Fruit fly (Drosophila melanogaster) whole organism, embryonic: ENCODE data around the gene Acat2.

Experiments used
- CG10321 ChIP-seq: fragments of 200-800 bp; sonication (Bioruptor generic); IDR thresholded peaks from 2 replicates; pipeline ENCODE4 v1.3.6; 2022; ENCODE audit warnings: missing biosample characterization, missing genetic modification characterization
- CG15479 ChIP-seq: fragments of 200-800 bp; sonication (Bioruptor generic); optimal IDR thresholded peaks from 3 replicates; lab custom pipeline; 2019; ENCODE audit warnings: missing biosample characterization, mild to moderate bottlenecking, missing genetic modification characterization, moderate library complexity
- CG1603 ChIP-seq: fragments of 200-800 bp; sonication (Bioruptor generic); optimal IDR thresholded peaks from 2 replicates; lab custom pipeline; 2019; ENCODE audit warnings: missing biosample characterization, mild to moderate bottlenecking, missing genetic modification characterization, moderate library complexity
- CG17361 ChIP-seq: fragments of 200-800 bp; sonication (Bioruptor generic); IDR thresholded peaks from 3 replicates; pipeline ENCODE4 v1.3.6; 2022; ENCODE audit warnings: missing biosample characterization, missing genetic modification characterization
- CG1832 ChIP-seq: fragments of 200-800 bp; sonication (Bioruptor generic); optimal IDR thresholded peaks from 2 replicates; lab custom pipeline; 2017; ENCODE audit warnings: missing biosample characterization, mild to moderate bottlenecking, missing genetic modification characterization, inconsistent platforms
- CG2202 ChIP-seq: fragments of 200-800 bp; sonication (Bioruptor generic); optimal IDR thresholded peaks from 2 replicates; lab custom pipeline; 2018; ENCODE audit warnings: missing biosample characterization, mild to moderate bottlenecking, missing genetic modification characterization
- CG31388 ChIP-seq: fragments of 200-800 bp; sonication (Bioruptor generic); optimal IDR thresholded peaks from 2 replicates; lab custom pipeline; 2016; ENCODE audit warnings: missing biosample characterization, missing genetic modification characterization
- CG32532 ChIP-seq: fragments of 200-800 bp; sonication (Bioruptor generic); IDR thresholded peaks from 2 replicates; pipeline ENCODE4 v1.3.6; 2022; ENCODE audit warnings: missing biosample characterization, missing genetic modification characterization
- CG6689 ChIP-seq: fragments of 200-800 bp; sonication (Bioruptor generic); IDR thresholded peaks from 2 replicates; pipeline ENCODE4 v1.3.6; 2022; ENCODE audit warnings: missing biosample characterization, missing genetic modification characterization
- CG7928 ChIP-seq: fragments of 200-800 bp; sonication (Bioruptor generic); optimal IDR thresholded peaks from 2 replicates; lab custom pipeline; 2017; ENCODE audit warnings: missing biosample characterization, mild to moderate bottlenecking, missing genetic modification characterization
- CG8359 ChIP-seq: fragments of 200-800 bp; sonication (Bioruptor generic); optimal IDR thresholded peaks from 2 replicates; lab custom pipeline; 2017; ENCODE audit warnings: missing biosample characterization, mild to moderate bottlenecking, missing genetic modification characterization, borderline replicate concordance
- CG8944 ChIP-seq: fragments of 200-800 bp; sonication (Bioruptor generic); optimal IDR thresholded peaks from 3 replicates; lab custom pipeline; 2016; ENCODE audit warnings: missing biosample characterization, missing genetic modification characterization
- CG9437 ChIP-seq: fragments of 200-800 bp; sonication (Bioruptor generic); optimal IDR thresholded peaks from 2 replicates; lab custom pipeline; 2018; ENCODE audit warnings: missing biosample characterization, mild to moderate bottlenecking, missing genetic modification characterization
- CG9797 ChIP-seq: fragments of 200-800 bp; sonication (Bioruptor generic); optimal IDR thresholded peaks from 3 replicates; lab custom pipeline; 2018; ENCODE audit warnings: missing biosample characterization, mild to moderate bottlenecking, missing genetic modification characterization
- CHES-1-like ChIP-seq: fragments of 200-800 bp; sonication (Bioruptor generic); optimal IDR thresholded peaks from 2 replicates; lab custom pipeline; 2016; ENCODE audit warnings: missing biosample characterization, missing genetic modification characterization
- D19B ChIP-seq: fragments of 200-800 bp; sonication (Bioruptor generic); optimal IDR thresholded peaks from 2 replicates; lab custom pipeline; 2017; ENCODE audit warnings: missing biosample characterization, mild to moderate bottlenecking, missing genetic modification characterization
- ERR ChIP-seq: fragments of 200-800 bp; sonication (Bioruptor generic); optimal IDR thresholded peaks from 2 replicates; lab custom pipeline; 2016; ENCODE audit warnings: missing biosample characterization, missing genetic modification characterization
- Ets65A ChIP-seq: fragments of 200-800 bp; sonication (Bioruptor generic); peaks from one replicate; lab custom pipeline; 2016; ENCODE audit warnings: missing biosample characterization, missing genetic modification characterization
- H2.0 ChIP-seq: fragments of 200-800 bp; sonication (Bioruptor generic); IDR thresholded peaks from 2 replicates; pipeline ENCODE4 v1.3.6; 2022; ENCODE audit warnings: missing biosample characterization, missing genetic modification characterization
- HLH3B ChIP-seq: fragments of 200-800 bp; sonication (Bioruptor generic); IDR thresholded peaks from 2 replicates; pipeline ENCODE4 v1.3.6; 2022; ENCODE audit warnings: missing biosample characterization, missing genetic modification characterization
- Lpt ChIP-seq: fragments of >200 bp; optimal IDR thresholded peaks from 2 replicates; lab custom pipeline; 2018; ENCODE audit warnings: missing biosample characterization, missing genetic modification characterization
- MTF-1 ChIP-seq: fragments of 200-800 bp; sonication (Bioruptor generic); optimal IDR thresholded peaks from 2 replicates; lab custom pipeline; 2018; ENCODE audit warnings: missing biosample characterization, mild to moderate bottlenecking, missing genetic modification characterization, borderline replicate concordance
- Nf-YC ChIP-seq: fragments of 200-800 bp; optimal IDR thresholded peaks from 3 replicates; lab custom pipeline; 2019; ENCODE audit warnings: missing biosample characterization, mild to moderate bottlenecking, missing genetic modification characterization, moderate library complexity
- Ravus ChIP-seq: fragments of 200-800 bp; sonication (Bioruptor generic); IDR thresholded peaks from 2 replicates; pipeline ENCODE4 v1.3.6; 2022; ENCODE audit warnings: missing biosample characterization, missing genetic modification characterization
- Scr ChIP-seq: fragments of 200-800 bp; sonication (Bioruptor generic); IDR thresholded peaks from 2 replicates; pipeline ENCODE4 v1.3.6; 2022; ENCODE audit warnings: missing biosample characterization, missing genetic modification characterization; ENCODE audit not compliant: partially characterized antibody
- Sox102F ChIP-seq: fragments of 200-800 bp; sonication (Bioruptor generic); optimal IDR thresholded peaks from 2 replicates; lab custom pipeline; 2018; ENCODE audit warnings: missing biosample characterization, mild to moderate bottlenecking, missing genetic modification characterization, moderate library complexity
- Spps ChIP-seq: fragments of 200-800 bp; sonication (Bioruptor generic); optimal IDR thresholded peaks from 2 replicates; lab custom pipeline; 2018; ENCODE audit warnings: missing biosample characterization, mild to moderate bottlenecking, missing genetic modification characterization
- Ssrp ChIP-seq: fragments of 200-800 bp; sonication (Bioruptor generic); optimal IDR thresholded peaks from 2 replicates; lab custom pipeline; 2018; ENCODE audit warnings: missing biosample characterization, mild to moderate bottlenecking, missing genetic modification characterization, moderate library complexity
- ara ChIP-seq: fragments of 200-800 bp; sonication (Bioruptor generic); IDR thresholded peaks from 2 replicates; pipeline ENCODE4 v1.3.6; 2022; ENCODE audit warnings: missing biosample characterization, missing genetic modification characterization
- ase ChIP-seq: fragments of 200-800 bp; sonication (Bioruptor generic); IDR thresholded peaks from 3 replicates; pipeline ENCODE4 v1.3.6; 2022; ENCODE audit warnings: missing biosample characterization, missing genetic modification characterization
- bab2 ChIP-seq: fragments of 200-800 bp; sonication (Bioruptor generic); optimal IDR thresholded peaks from 2 replicates; lab custom pipeline; 2016; ENCODE audit warnings: missing biosample characterization, missing genetic modification characterization
- bowl ChIP-seq: fragments of 200-800 bp; sonication (Bioruptor generic); IDR thresholded peaks from 2 replicates; pipeline ENCODE4 v1.3.6; 2022; ENCODE audit warnings: missing biosample characterization, missing genetic modification characterization
- ci ChIP-seq: fragments of 200-800 bp; sonication (Bioruptor generic); IDR thresholded peaks from 3 replicates; pipeline ENCODE4 v1.3.6; 2022; ENCODE audit warnings: missing biosample characterization, missing genetic modification characterization
- croc ChIP-seq: fragments of 200-800 bp; sonication (Bioruptor generic); conservative IDR thresholded peaks from 3 replicates; pipeline ENCODE4 v1.3.6; 2022; ENCODE audit warnings: missing biosample characterization, missing genetic modification characterization
- eve ChIP-seq, 2 experiments: fragments of >200 bp; optimal IDR thresholded peaks; 2 replicates each; lab custom pipeline; 2017; ENCODE audit warnings: missing biosample characterization in 2 of 2, missing genetic modification characterization in 2 of 2
- gem ChIP-seq: fragments of 200-800 bp; sonication (Bioruptor generic); optimal IDR thresholded peaks from 2 replicates; lab custom pipeline; 2019; ENCODE audit warnings: missing biosample characterization, mild to moderate bottlenecking, missing genetic modification characterization, moderate library complexity
- grau ChIP-seq: fragments of 200-800 bp; optimal IDR thresholded peaks from 3 replicates; lab custom pipeline; 2019; ENCODE audit warnings: missing biosample characterization, mild to moderate bottlenecking, missing genetic modification characterization, moderate library complexity
- hth ChIP-seq: fragments of >200 bp; optimal IDR thresholded peaks from 2 replicates; lab custom pipeline; 2017; ENCODE audit warnings: inconsistent platforms
- ind ChIP-seq: fragments of 200-800 bp; sonication (Bioruptor generic); optimal IDR thresholded peaks from 3 replicates; lab custom pipeline; 2016; ENCODE audit warnings: missing biosample characterization, missing genetic modification characterization
- jigr1 ChIP-seq: fragments of 200-800 bp; sonication (Bioruptor generic); IDR thresholded peaks from 3 replicates; pipeline ENCODE4 v1.3.6; 2022; ENCODE audit warnings: missing biosample characterization, missing genetic modification characterization
- jumu ChIP-seq: fragments of 200-800 bp; sonication (Bioruptor generic); optimal IDR thresholded peaks from 3 replicates; lab custom pipeline; 2016; ENCODE audit warnings: missing biosample characterization, missing genetic modification characterization
- knrl ChIP-seq: fragments of 200-800 bp; sonication (Bioruptor generic); IDR thresholded peaks from 3 replicates; pipeline ENCODE4 v1.3.6; 2022; ENCODE audit warnings: missing biosample characterization, missing genetic modification characterization; ENCODE audit not compliant: partially characterized antibody
- lola ChIP-seq, 3 experiments: fragments of >200 bp in 2 of 3; fragments of 200-800 bp in 1 of 3; sonication (Bioruptor generic) in 1 of 3; optimal IDR thresholded peaks; 2 replicates each; lab custom pipeline; 2017 to 2019; ENCODE audit warnings: missing biosample characterization in 3 of 3, missing genetic modification characterization in 3 of 3, mild to moderate bottlenecking in 1 of 3, moderate library complexity in 1 of 3
- org-1 ChIP-seq: fragments of 200-800 bp; sonication (Bioruptor generic); optimal IDR thresholded peaks from 2 replicates; lab custom pipeline; 2017; ENCODE audit warnings: missing biosample characterization, missing genetic modification characterization
- p53 ChIP-seq: fragments of 200-800 bp; sonication (Bioruptor generic); optimal IDR thresholded peaks from 2 replicates; lab custom pipeline; 2016; ENCODE audit warnings: missing biosample characterization, missing genetic modification characterization
- ro ChIP-seq: fragments of 200-800 bp; sonication (Bioruptor generic); IDR thresholded peaks from 2 replicates; pipeline ENCODE4 v1.3.6; 2022; ENCODE audit warnings: missing biosample characterization, missing genetic modification characterization
- row ChIP-seq: fragments of 200-800 bp; sonication (Bioruptor generic); IDR thresholded peaks from 3 replicates; pipeline ENCODE4 v1.3.6; 2022; ENCODE audit warnings: missing biosample characterization, missing genetic modification characterization
- sens ChIP-seq: fragments of 200-800 bp; sonication (Bioruptor generic); peaks from one replicate; lab custom pipeline; 2016; ENCODE audit warnings: missing biosample characterization, missing genetic modification characterization
- slou ChIP-seq: fragments of 200-800 bp; sonication (Bioruptor generic); optimal IDR thresholded peaks from 3 replicates; lab custom pipeline; 2016; ENCODE audit warnings: missing biosample characterization, missing genetic modification characterization
- tio ChIP-seq: fragments of 200-800 bp; sonication (Bioruptor generic); optimal IDR thresholded peaks from 2 replicates; lab custom pipeline; 2017; ENCODE audit warnings: missing biosample characterization, missing genetic modification characterization, inconsistent platforms
- twi ChIP-seq: fragments of 200-800 bp; optimal IDR thresholded peaks from 2 replicates; lab custom pipeline; 2019; ENCODE audit warnings: missing biosample characterization, mild to moderate bottlenecking, missing genetic modification characterization, moderate library complexity

Acat2 gene

DNA sequence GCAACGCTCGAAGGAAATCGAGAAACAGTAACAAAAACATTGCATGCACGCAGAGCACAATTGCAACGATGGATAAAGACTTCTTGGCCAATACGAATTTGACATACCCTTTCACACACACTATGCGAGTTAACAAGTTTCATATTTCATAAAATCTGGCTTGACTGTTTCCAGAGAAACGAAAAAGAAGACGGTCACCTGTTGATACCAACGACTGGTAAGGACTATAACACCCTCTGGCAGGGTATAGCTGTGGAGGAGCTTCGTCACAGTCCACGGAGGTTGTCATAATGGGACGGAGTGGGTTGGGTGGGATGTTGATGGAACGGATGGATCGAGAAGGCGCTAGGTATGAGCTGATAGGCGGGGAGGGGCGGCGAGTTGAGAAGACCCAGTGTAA is 45.5 kb downstream of the Acat2 start (continued):
- peak; percentile 54; the same call in 1 of the 3 replicates for TF ChIP-seq ci (GFP tag; lab: Robert Waterston, UW)
- TF ChIP-seq CG6689 = 0 out of 2 replicates have a peak, but pooled peaks have one; percentile 18
- TF ChIP-seq Ets65A (GFP tag; lab: Kevin White, UChicago) = peak; percentile 89

DNA sequence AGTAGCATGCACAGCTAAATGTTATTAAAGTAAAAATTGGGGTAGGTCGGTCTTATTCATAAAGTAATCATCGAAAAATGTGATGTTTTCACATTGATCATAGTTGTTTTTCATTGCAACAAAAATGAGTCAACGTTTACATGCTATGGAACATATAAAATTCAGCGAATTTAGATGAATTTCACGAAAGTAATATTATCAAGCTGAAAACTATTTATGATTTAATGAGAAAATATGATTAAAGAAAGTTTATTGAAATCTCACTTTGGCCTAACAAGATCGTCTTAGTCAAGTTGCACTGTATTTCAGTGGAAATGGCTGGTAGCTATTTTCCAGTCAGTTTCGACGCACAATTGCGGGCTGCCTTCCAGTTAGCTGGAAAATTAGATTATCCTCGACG is 46.2 kb downstream of the Acat2 start:
- TF ChIP-seq eve (GFP tag; optimal IDR thresholded peaks at IDR 0.05; lab: Kevin White, UChicago) = no peak
- no peak for TF ChIP-seq H2.0
- TF ChIP-seq tio = peak; percentile 30
- no peak for TF ChIP-seq bab2 (GFP tag; lab: Kevin White, UChicago)
- TF ChIP-seq grau (tag; lab: Kevin White, UChicago) = peak; percentile 81
- TF ChIP-seq croc = no peak
- TF ChIP-seq CG10321 = no peak
- TF ChIP-seq CG8944 (GFP tag; lab: Kevin White, UChicago) = no peak
- TF ChIP-seq MTF-1 (GFP tag; lab: Kevin White, UChicago) = no peak
- no peak for TF ChIP-seq hth (lab: Kevin White, UChicago)
- no peak for TF ChIP-seq jigr1
- TF ChIP-seq ro (GFP tag; lab: Robert Waterston, UW) = no peak
- no peak for TF ChIP-seq CG1832
- TF ChIP-seq lola (GFP tag; optimal IDR thresholded peaks at IDR 0.05; lab: Kevin White, UChicago) = peak in 1 of 3 experiments; percentile 14
- TF ChIP-seq Sox102F (GFP tag; lab: Kevin White, UChicago) = no peak
- no peak for TF ChIP-seq ind (GFP tag; lab: Kevin White, UChicago)
- TF ChIP-seq ase = peak; percentile 6; the same call in 1 of the 3 replicates
- TF ChIP-seq D19B (GFP tag; lab: Kevin White, UChicago) = no peak
- peak; percentile 39; the same call in 2 of the 3 replicates for TF ChIP-seq row (GFP tag; lab: Robert Waterston, UW)
- TF ChIP-seq CG9797 = no peak
- TF ChIP-seq CG1603 (tag; lab: Kevin White, UChicago) = no peak
- no peak for TF ChIP-seq Spps (tag; lab: Kevin White, UChicago)
- TF ChIP-seq CHES-1-like (GFP tag; lab: Kevin White, UChicago) = no peak
- TF ChIP-seq CG7928 (GFP tag; lab: Kevin White, UChicago) = no peak
- TF ChIP-seq Ravus = no peak
- no peak for TF ChIP-seq CG9437 (GFP tag; lab: Kevin White, UChicago)
- TF ChIP-seq HLH3B (GFP tag; lab: Robert Waterston, UW) = no peak
- TF ChIP-seq ERR (GFP tag; lab: Kevin White, UChicago) = no peak
- TF ChIP-seq jumu (GFP tag; lab: Kevin White, UChicago) = no peak
- peak; percentile 80 for TF ChIP-seq sens
- TF ChIP-seq bowl (GFP tag; lab: Robert Waterston, UW) = no peak
- TF ChIP-seq CG15479 = no peak
- no peak for TF ChIP-seq Nf-YC (tag; lab: Kevin White, UChicago)
- TF ChIP-seq ara (GFP tag; lab: Robert Waterston, UW) = 0 out of 2 replicates have a peak, but pooled peaks have one; percentile 29
- TF ChIP-seq CG32532 (GFP tag; lab: Robert Waterston, UW) = no peak
- no peak for TF ChIP-seq CG2202 (tag; lab: Kevin White, UChicago)
- TF ChIP-seq Ssrp (tag; lab: Kevin White, UChicago) = peak; percentile 29
- no peak for TF ChIP-seq p53 (GFP tag; lab: Kevin White, UChicago)
- no peak for TF ChIP-seq CG8359 (GFP tag; lab: Kevin White, UChicago)
- no peak for TF ChIP-seq CG17361
- no peak for TF ChIP-seq twi (tag; lab: Kevin White, UChicago)
- TF ChIP-seq knrl = no peak
- TF ChIP-seq gem (tag; lab: Kevin White, UChicago) = peak; percentile 21
- TF ChIP-seq Lpt (GFP tag; lab: Kevin White, UChicago) = no peak
- no peak for TF ChIP-seq CG31388 (GFP tag; lab: Kevin White, UChicago)
- no peak for TF ChIP-seq org-1 (GFP tag; lab: Kevin White, UChicago)
- TF ChIP-seq Scr (GFP tag; lab: Robert Waterston, UW) = no peak
- no peak for TF ChIP-seq slou (GFP tag; lab: Kevin White, UChicago)
